Fruit fly (Drosophila melanogaster) whole organism, prepupa: Measurements from ENCODE around the gene CG3164.
A peak's percentile ranks its signal among the peaks of the same experiment; 100 is the strongest.

Experiments
- CG10669 ChIP-seq: fragments of 200-800 bp; sonication (Bioruptor generic); optimal IDR thresholded peaks from 3 replicates; lab custom pipeline; 2018; ENCODE audit warnings: missing biosample characterization, mild to moderate bottlenecking, missing genetic modification characterization, moderate library complexity
- CG11902 ChIP-seq: fragments of 200-800 bp; sonication (Bioruptor generic); optimal IDR thresholded peaks from 3 replicates; lab custom pipeline; 2016; ENCODE audit warnings: missing biosample characterization, missing genetic modification characterization
- CG3032 ChIP-seq: fragments of 200-800 bp; optimal IDR thresholded peaks from 2 replicates; lab custom pipeline; 2019; ENCODE audit warnings: missing biosample characterization, mild to moderate bottlenecking, missing genetic modification characterization, moderate library complexity
- CG32006 ChIP-seq: fragments of 200-800 bp; sonication (Bioruptor generic); optimal IDR thresholded peaks from 3 replicates; lab custom pipeline; 2017; ENCODE audit warnings: missing biosample characterization, mild to moderate bottlenecking, missing genetic modification characterization
- CG34406 ChIP-seq: fragments of 200-800 bp; sonication (Bioruptor generic); optimal IDR thresholded peaks from 3 replicates; lab custom pipeline; 2016; ENCODE audit warnings: missing biosample characterization, missing genetic modification characterization
- CG3919 ChIP-seq: fragments of 200-800 bp; sonication (Bioruptor generic); optimal IDR thresholded peaks from 3 replicates; lab custom pipeline; 2016; ENCODE audit warnings: missing biosample characterization, missing genetic modification characterization
- CG4318 ChIP-seq: fragments of 200-800 bp; sonication (Bioruptor generic); optimal IDR thresholded peaks from 3 replicates; lab custom pipeline; 2017; ENCODE audit warnings: missing biosample characterization, mild to moderate bottlenecking, missing genetic modification characterization
- CG6163 ChIP-seq: fragments of 200-800 bp; sonication (Bioruptor generic); IDR thresholded peaks from 3 replicates; pipeline ENCODE4 v1.3.6; 2022; ENCODE audit warnings: missing biosample characterization, missing genetic modification characterization
- CG6792 ChIP-seq: fragments of 200-800 bp; sonication (Bioruptor generic); optimal IDR thresholded peaks from 3 replicates; lab custom pipeline; 2016; ENCODE audit warnings: missing biosample characterization, missing genetic modification characterization
- CG6808 ChIP-seq: fragments of 200-800 bp; sonication (Bioruptor generic); optimal IDR thresholded peaks from 3 replicates; lab custom pipeline; 2017; ENCODE audit warnings: missing biosample characterization, missing genetic modification characterization, mild to moderate bottlenecking, moderate library complexity, missing genetic modification reagents
- CG6854 ChIP-seq: fragments of 200-800 bp; sonication (Bioruptor generic); optimal IDR thresholded peaks from 2 replicates; lab custom pipeline; 2017; ENCODE audit warnings: missing biosample characterization, mild to moderate bottlenecking, missing genetic modification characterization
- CG8632 ChIP-seq: fragments of 200-800 bp; sonication (Bioruptor generic); optimal IDR thresholded peaks from 3 replicates; lab custom pipeline; 2016; ENCODE audit warnings: missing biosample characterization, missing genetic modification characterization
- CG9139 ChIP-seq: fragments of 200-800 bp; sonication (Bioruptor generic); optimal IDR thresholded peaks from 3 replicates; lab custom pipeline; 2017; ENCODE audit warnings: missing biosample characterization, mild to moderate bottlenecking, missing genetic modification characterization
- Eip78C ChIP-seq: fragments of 200-800 bp; sonication (Bioruptor generic); peaks from one replicate; lab custom pipeline; 2016; ENCODE audit warnings: missing biosample characterization, missing genetic modification characterization
- Ets21C ChIP-seq: fragments of 200-800 bp; sonication (Bioruptor generic); optimal IDR thresholded peaks from 3 replicates; lab custom pipeline; 2016; ENCODE audit warnings: missing biosample characterization, missing genetic modification characterization
- Ets96B ChIP-seq: fragments of 200-800 bp; optimal IDR thresholded peaks from 2 replicates; lab custom pipeline; 2019; ENCODE audit warnings: missing biosample characterization, mild to moderate bottlenecking, missing genetic modification characterization, moderate library complexity
- Gug ChIP-seq: fragments of 200-800 bp; sonication (Bioruptor generic); IDR thresholded peaks from 2 replicates; pipeline ENCODE4 v1.3.6; 2022; ENCODE audit warnings: missing biosample characterization, missing genetic modification characterization
- Hr38 ChIP-seq: sonication (Bioruptor generic); optimal IDR thresholded peaks from 2 replicates; lab custom pipeline; 2016; ENCODE audit warnings: missing biosample characterization, missing genetic modification characterization
- Hr39 ChIP-seq: fragments of 200-800 bp; sonication (Bioruptor generic); optimal IDR thresholded peaks from 2 replicates; lab custom pipeline; 2016; ENCODE audit warnings: missing biosample characterization, missing genetic modification characterization
- Hr4 ChIP-seq: fragments of 200-800 bp; sonication (Bioruptor generic); optimal IDR thresholded peaks from 3 replicates; lab custom pipeline; 2016; ENCODE audit warnings: missing biosample characterization, missing genetic modification characterization
- Lpt ChIP-seq: fragments of 200-800 bp; sonication (Bioruptor generic); optimal IDR thresholded peaks from 3 replicates; lab custom pipeline; 2016; ENCODE audit warnings: missing biosample characterization, missing genetic modification characterization
- Met ChIP-seq: fragments of 200-800 bp; sonication (Bioruptor generic); optimal IDR thresholded peaks from 3 replicates; lab custom pipeline; 2016; ENCODE audit warnings: missing biosample characterization, missing genetic modification characterization
- Sox14 ChIP-seq: fragments of 200-800 bp; sonication (Bioruptor generic); optimal IDR thresholded peaks from 3 replicates; lab custom pipeline; 2016; ENCODE audit warnings: missing biosample characterization, missing genetic modification characterization
- Sox15 ChIP-seq: fragments of 200-800 bp; sonication (Bioruptor generic); optimal IDR thresholded peaks from 3 replicates; lab custom pipeline; 2016; ENCODE audit warnings: missing biosample characterization, missing genetic modification characterization
- achi ChIP-seq: fragments of 200-800 bp; sonication (Bioruptor generic); optimal IDR thresholded peaks from 3 replicates; lab custom pipeline; 2016; ENCODE audit warnings: missing biosample characterization, missing genetic modification characterization
- acj6 ChIP-seq: fragments of 200-800 bp; sonication (Bioruptor generic); optimal IDR thresholded peaks from 3 replicates; lab custom pipeline; 2016; ENCODE audit warnings: missing biosample characterization, missing genetic modification characterization
- cyc ChIP-seq: fragments of 200-800 bp; sonication (Bioruptor generic); optimal IDR thresholded peaks from 3 replicates; lab custom pipeline; 2016; ENCODE audit warnings: missing biosample characterization, missing genetic modification characterization
- dac ChIP-seq: fragments of 200-800 bp; sonication (Bioruptor generic); optimal IDR thresholded peaks from 2 replicates; lab custom pipeline; 2017; ENCODE audit warnings: missing biosample characterization, mild to moderate bottlenecking, missing genetic modification characterization
- eg ChIP-seq: fragments of 200-800 bp; sonication (Bioruptor generic); IDR thresholded peaks from 3 replicates; pipeline ENCODE4 v1.3.6; 2022; ENCODE audit warnings: missing biosample characterization, missing genetic modification characterization
- esn ChIP-seq: fragments of 200-800 bp; sonication (Bioruptor generic); optimal IDR thresholded peaks from 2 replicates; lab custom pipeline; 2016; ENCODE audit warnings: missing biosample characterization, mild to moderate bottlenecking, missing genetic modification characterization, moderate library complexity
- fd85E ChIP-seq: fragments of 200-800 bp; sonication (Bioruptor generic); optimal IDR thresholded peaks from 3 replicates; lab custom pipeline; 2016; ENCODE audit warnings: missing biosample characterization, missing genetic modification characterization
- fkh ChIP-seq: fragments of 200-800 bp; sonication (Bioruptor generic); optimal IDR thresholded peaks from 3 replicates; lab custom pipeline; 2017; ENCODE audit warnings: missing biosample characterization, mild to moderate bottlenecking, missing genetic modification characterization, moderate library complexity
- net ChIP-seq: fragments of 200-800 bp; sonication (Bioruptor generic); optimal IDR thresholded peaks from 3 replicates; lab custom pipeline; 2016; ENCODE audit warnings: missing biosample characterization, missing genetic modification characterization
- pdm3 ChIP-seq: fragments of 200-800 bp; sonication (Bioruptor generic); optimal IDR thresholded peaks from 3 replicates; lab custom pipeline; 2016; ENCODE audit warnings: missing biosample characterization, missing genetic modification characterization
- salr ChIP-seq, 2 experiments: fragments of 200-800 bp; sonication (Bioruptor generic); optimal IDR thresholded peaks; 3 replicates each; lab custom pipeline; 2016 to 2018; ENCODE audit warnings: missing biosample characterization in 2 of 2, missing genetic modification characterization in 2 of 2, mild to moderate bottlenecking in 1 of 2
- ss ChIP-seq, 2 experiments: fragments of 200-800 bp; sonication (Bioruptor generic); optimal IDR thresholded peaks; 2 replicates in 1 of 2; 3 replicates in 1 of 2; lab custom pipeline; 2017 to 2018; ENCODE audit warnings: mild to moderate bottlenecking in 2 of 2, missing biosample characterization in 2 of 2, missing genetic modification characterization in 2 of 2, moderate library complexity in 1 of 2
- svp ChIP-seq: fragments of 200-800 bp; sonication (Bioruptor generic); peaks from one replicate; lab custom pipeline; 2016; ENCODE audit warnings: missing biosample characterization, missing genetic modification characterization
- topi ChIP-seq: fragments of 200-800 bp; sonication (Bioruptor generic); optimal IDR thresholded peaks from 3 replicates; lab custom pipeline; 2016; ENCODE audit warnings: missing biosample characterization, missing genetic modification characterization
- vri ChIP-seq: fragments of 200-800 bp; sonication (Bioruptor generic); optimal IDR thresholded peaks from 3 replicates; lab custom pipeline; 2016; ENCODE audit warnings: missing biosample characterization, mild to moderate bottlenecking, missing genetic modification characterization

CG3164 gene

DNA sequence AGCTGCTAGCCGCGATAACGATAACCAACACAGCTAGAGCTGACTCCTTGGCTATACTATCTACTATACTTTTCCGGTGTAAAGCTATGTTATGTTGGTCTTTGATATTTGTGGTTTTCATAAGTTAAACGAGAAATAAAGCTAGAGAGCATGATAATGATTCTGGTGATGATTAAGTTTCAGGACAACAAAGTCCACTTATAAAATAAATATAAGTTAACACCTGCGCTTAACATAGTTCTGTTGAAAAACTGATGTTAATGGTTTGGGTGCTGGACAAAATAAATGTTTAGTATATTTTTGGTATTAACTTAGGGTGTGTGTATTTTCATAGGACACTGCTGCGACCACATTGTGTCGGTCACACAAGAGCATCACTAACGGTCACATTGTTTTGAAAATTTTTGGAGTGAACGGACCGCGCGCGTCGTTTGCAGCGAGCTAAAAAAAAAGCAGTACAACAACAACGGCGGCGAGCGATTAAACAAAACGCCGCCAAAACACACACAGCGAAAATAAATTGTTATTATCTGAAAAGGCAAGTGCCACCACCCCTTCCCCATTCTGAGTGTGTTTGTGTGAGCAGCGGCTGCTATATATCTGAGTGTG lies 28.2 kb upstream of the CG3164 start, which contains the start of the genes CG33635 and spen (continued):
- no peak for TF ChIP-seq Gug (GFP tag; lab: Robert Waterston, UW)
- TF ChIP-seq CG6792 (GFP tag; lab: Kevin White, UChicago) = no peak
- no peak for TF ChIP-seq Hr39
- no peak for TF ChIP-seq achi (GFP tag; lab: Kevin White, UChicago)
- TF ChIP-seq esn (GFP tag; lab: Kevin White, UChicago) = peak; percentile 58
- no peak for TF ChIP-seq pdm3 (GFP tag; lab: Kevin White, UChicago)
- no peak for TF ChIP-seq Sox15
- TF ChIP-seq acj6 (GFP tag; lab: Kevin White, UChicago) = no peak
- peak; percentile 82 for TF ChIP-seq vri
- TF ChIP-seq Ets21C (GFP tag; lab: Kevin White, UChicago) = no peak
- peak; percentile 37 for TF ChIP-seq Ets96B (tag; lab: Kevin White, UChicago)
- no peak for TF ChIP-seq eg (GFP tag; lab: Robert Waterston, UW)
- no peak for TF ChIP-seq cyc (GFP tag; lab: Kevin White, UChicago)
- no peak for TF ChIP-seq Hr4 (GFP tag; lab: Kevin White, UChicago)
- TF ChIP-seq CG6163 (GFP tag; lab: Robert Waterston, UW) = no peak
- no peak for TF ChIP-seq CG11902 (GFP tag; lab: Kevin White, UChicago)
- peak in 1 of 2 experiments; percentile 14 for TF ChIP-seq salr (GFP tag; optimal IDR thresholded peaks at IDR 0.05; lab: Kevin White, UChicago)
- TF ChIP-seq svp (GFP tag; lab: Kevin White, UChicago) = no peak
- TF ChIP-seq fkh (GFP tag; lab: Kevin White, UChicago) = peak; percentile 76
- TF ChIP-seq CG3919 (GFP tag; lab: Kevin White, UChicago) = peak; percentile 59
- TF ChIP-seq Hr38 = no peak
- TF ChIP-seq, all 60 proteins: peak for 22

DNA sequence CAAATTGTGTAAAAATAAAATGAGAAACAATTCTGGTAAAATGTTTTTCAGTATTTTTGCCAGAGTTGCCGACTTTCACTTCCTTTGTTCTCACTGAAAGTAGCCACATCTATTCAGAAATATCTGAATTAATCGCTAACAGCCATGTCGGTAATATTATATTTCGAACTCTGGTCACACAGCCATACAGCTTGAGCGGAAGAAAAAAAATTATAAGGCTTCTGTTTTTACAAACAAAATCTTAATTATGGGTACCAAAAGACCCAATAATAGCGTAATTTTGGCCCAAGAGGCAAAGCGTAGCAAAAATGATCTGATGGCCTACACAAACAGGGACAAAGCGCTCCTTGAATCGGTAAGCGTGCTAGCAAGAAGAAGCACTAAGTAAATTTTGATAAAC lies 25.4 kb upstream of the CG3164 start, which contains the start of gene CG3436:
Gene CG3436 (plus strand): TSS at position 36 of the 400 bp plus-strand sequence.
- TF ChIP-seq net (GFP tag; lab: Kevin White, UChicago) (no peak), dac (GFP tag; lab: Kevin White, UChicago) (no peak), CG34406 (no peak), CG3032 (tag; lab: Kevin White, UChicago) (peak; percentile 2), fkh (GFP tag; lab: Kevin White, UChicago) (peak; percentile 34), CG11902 (GFP tag; lab: Kevin White, UChicago) (no peak), Eip78C (peak; percentile 59), CG9139 (GFP tag; lab: Kevin White, UChicago) (no peak), CG6854 (GFP tag; lab: Kevin White, UChicago) (peak; percentile 32), CG10669 (no peak), Met (no peak), Hr39 (no peak), Sox14 (GFP tag; lab: Kevin White, UChicago) (peak; percentile 100)

DNA sequence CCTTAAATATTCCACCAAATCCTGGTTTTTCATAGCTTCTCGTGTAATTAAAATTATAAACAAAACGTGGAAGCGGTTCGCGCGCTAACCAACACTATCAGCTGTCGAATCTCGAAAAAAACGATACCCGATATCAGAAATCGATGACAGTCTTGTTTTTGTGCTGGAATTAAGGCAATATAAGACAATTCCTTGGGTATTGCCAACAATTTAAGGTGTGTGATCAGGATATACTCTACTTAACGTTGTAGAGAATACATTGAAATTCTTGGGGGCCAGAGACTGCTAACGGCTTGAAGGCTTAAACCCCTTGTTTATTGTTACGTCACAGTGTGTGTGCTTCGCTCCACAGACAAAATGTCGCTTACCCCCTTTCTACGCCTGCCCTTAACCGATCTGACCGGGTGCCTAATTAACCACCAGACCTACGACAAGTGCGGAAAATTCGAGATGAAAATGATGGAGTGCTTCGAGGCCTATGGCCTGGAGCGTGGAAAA lies 24.7 kb upstream of the CG3164 start, which contains the start of gene Pus10:
Gene Pus10 (minus strand): TSS at position 91 of the 498 bp plus-strand sequence.
- TF ChIP-seq CG3919 (GFP tag; lab: Kevin White, UChicago) (no peak), fkh (GFP tag; lab: Kevin White, UChicago) (no peak), CG32006 (no peak), ss (GFP tag; optimal IDR thresholded peaks at IDR 0.05; lab: Kevin White, UChicago) (no peak), fd85E (GFP tag; lab: Kevin White, UChicago) (no peak), esn (GFP tag; lab: Kevin White, UChicago) (no peak), CG8632 (GFP tag; lab: Kevin White, UChicago) (no peak), CG6163 (GFP tag; lab: Robert Waterston, UW) (no peak), CG6854 (GFP tag; lab: Kevin White, UChicago) (peak; percentile 23), vri (peak; percentile 96), CG4318 (no peak), Eip78C (peak; percentile 51), topi (GFP tag; lab: Kevin White, UChicago) (no peak), acj6 (GFP tag; lab: Kevin White, UChicago) (no peak), Lpt (GFP tag; lab: Kevin White, UChicago) (no peak), CG6808 (GFP tag; lab: Kevin White, UChicago) (no peak), CG9139 (GFP tag; lab: Kevin White, UChicago) (no peak)
